Fruit fly (Drosophila melanogaster): Measurements from ENCODE around the gene Klp3A.
A peak's percentile ranks its signal among the peaks of the same experiment; 100 is the strongest.

The Klp3A gene

DNA sequence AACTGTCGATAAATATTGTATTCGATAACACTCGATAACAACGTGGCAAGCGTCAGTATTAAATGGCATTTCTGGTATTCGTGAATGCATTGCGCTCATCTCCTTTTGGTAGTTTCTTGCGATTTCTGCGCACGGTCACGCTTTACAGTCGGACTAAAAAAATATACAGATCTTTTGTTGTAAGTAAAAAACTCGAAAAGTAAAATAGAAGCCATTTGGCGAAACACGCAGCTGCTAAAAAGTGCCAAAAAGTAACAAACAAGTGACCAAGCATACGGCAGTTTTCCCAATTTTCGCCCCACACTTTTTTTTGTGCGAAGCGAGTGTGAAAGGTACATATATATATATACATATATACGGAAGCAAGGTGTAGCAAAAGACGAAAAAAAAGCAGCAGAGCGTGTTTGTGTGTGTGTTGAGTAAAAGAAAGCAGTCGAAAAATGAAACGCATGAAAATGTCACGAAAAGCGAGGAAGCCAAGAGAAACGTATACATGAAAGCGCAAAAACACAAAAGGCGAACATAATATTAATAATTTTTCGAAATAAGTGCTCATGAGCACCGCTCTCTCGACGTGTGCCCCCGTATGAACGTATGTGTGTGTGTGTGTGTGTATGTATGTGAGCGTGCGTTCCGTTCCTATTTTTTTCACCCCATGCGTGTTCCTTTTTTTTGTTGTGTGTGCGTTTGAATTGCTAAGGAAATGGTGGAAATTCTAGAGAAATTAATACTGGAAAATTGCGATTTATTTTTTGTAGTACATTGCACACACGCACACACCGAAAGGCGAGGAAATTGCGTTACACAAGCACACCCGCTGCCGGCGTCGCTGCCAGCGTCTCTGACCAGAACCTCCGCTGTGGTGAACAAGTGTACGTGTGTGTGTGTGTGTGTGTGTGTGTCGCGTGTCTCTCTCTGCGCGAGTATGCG is 30.3 kb upstream of the Klp3A start, which contains the start of gene sgg (continued):
- TF ChIP-seq CG9797 (GFP tag; optimal IDR thresholded peaks at IDR 0.05), result peak; percentile 91
- no peak for TF ChIP-seq CG15479 (GFP tag; optimal IDR thresholded peaks at IDR 0.05)
- TF ChIP-seq CG14710 (tag; optimal IDR thresholded peaks at IDR 0.05), result peak; percentile 44
- TF ChIP-seq CG9727 (GFP tag; optimal IDR thresholded peaks at IDR 0.05), result no peak
- peak; percentile 22; the same call in 1 of the 2 replicates for TF ChIP-seq bbx (GFP tag; IDR thresholded peaks at IDR 0.05; ENCODE audit: partially characterized antibody)
- peak; percentile 93 for TF ChIP-seq CG8478 (optimal IDR thresholded peaks at IDR 0.05)
- no peak for TF ChIP-seq cato (GFP tag; optimal IDR thresholded peaks at IDR 0.05; ENCODE audit: borderline replicate concordance)
- no peak for TF ChIP-seq CG8388 (GFP tag; optimal IDR thresholded peaks at IDR 0.05)
- TF ChIP-seq gfzf (GFP tag; optimal IDR thresholded peaks at IDR 0.05), result peak; percentile 89
- no peak for TF ChIP-seq Fer2 (tag; optimal IDR thresholded peaks at IDR 0.05)
- no peak for TF ChIP-seq Bdp1 (GFP tag; optimal IDR thresholded peaks at IDR 0.05)
- TF ChIP-seq CG8290 (GFP tag; optimal IDR thresholded peaks at IDR 0.05), result no peak
- no peak for TF ChIP-seq CG8290 (tag; optimal IDR thresholded peaks at IDR 0.05)
- TF ChIP-seq fru (optimal IDR thresholded peaks at IDR 0.05), result no peak
- TF ChIP-seq CG2875 (GFP tag; optimal IDR thresholded peaks at IDR 0.05), result no peak
- TF ChIP-seq Ets65A (GFP tag), result no peak
- TF ChIP-seq CG18011 (GFP tag; optimal IDR thresholded peaks at IDR 0.05), result no peak
- peak; percentile 38 for TF ChIP-seq HmgZ (tag; optimal IDR thresholded peaks at IDR 0.05)
- TF ChIP-seq ewg (GFP tag; optimal IDR thresholded peaks at IDR 0.05), result no peak
- no peak for TF ChIP-seq ci (GFP tag; IDR thresholded peaks at IDR 0.05)
- no peak for TF ChIP-seq Rx (GFP tag; IDR thresholded peaks at IDR 0.05)
- TF ChIP-seq ttk (GFP tag; IDR thresholded peaks at IDR 0.05), result no peak
- no peak for TF ChIP-seq Dek (tag; optimal IDR thresholded peaks at IDR 0.05)
- no peak for TF ChIP-seq ind (GFP tag; optimal IDR thresholded peaks at IDR 0.05)
- no peak for TF ChIP-seq Doc3 (GFP tag; IDR thresholded peaks at IDR 0.05; ENCODE audit: partially characterized antibody)
- TF ChIP-seq CG2712 (tag; optimal IDR thresholded peaks at IDR 0.05), result peak; percentile 2
- no peak for TF ChIP-seq CG16813 (GFP tag; IDR thresholded peaks at IDR 0.05; ENCODE audit: partially characterized antibody)
- no peak for TF ChIP-seq HHEX (GFP tag; optimal IDR thresholded peaks at IDR 0.05)
- no peak for TF ChIP-seq cwo (GFP tag; optimal IDR thresholded peaks at IDR 0.05)
- TF ChIP-seq Meics (GFP tag; optimal IDR thresholded peaks at IDR 0.05), result no peak
- TF ChIP-seq PHDP (tag; optimal IDR thresholded peaks at IDR 0.05), result no peak
- no peak for TF ChIP-seq CG6813 (GFP tag; optimal IDR thresholded peaks at IDR 0.05)
- no peak for TF ChIP-seq CG9817 (tag; optimal IDR thresholded peaks at IDR 0.05)
- TF ChIP-seq CG10267 (tag; optimal IDR thresholded peaks at IDR 0.05), result peak; percentile 37
- no peak for TF ChIP-seq H2.0 (GFP tag; IDR thresholded peaks at IDR 0.05)
- peak; percentile 49 for TF ChIP-seq CG13287 (GFP tag; IDR thresholded peaks at IDR 0.05; ENCODE audit: partially characterized antibody)
- no peak for TF ChIP-seq kay (GFP tag; optimal IDR thresholded peaks at IDR 0.05)
- no peak for TF ChIP-seq CG33213 (GFP tag; optimal IDR thresholded peaks at IDR 0.05)
- TF ChIP-seq slbo (GFP tag; IDR thresholded peaks at IDR 0.05), result no peak
- TF ChIP-seq Myb (GFP tag; optimal IDR thresholded peaks at IDR 0.05), result peak; percentile 93
- peak; percentile 9; the same call in 1 of the 3 replicates for TF ChIP-seq row (GFP tag; IDR thresholded peaks at IDR 0.05)
- TF ChIP-seq run (tag; optimal IDR thresholded peaks at IDR 0.05), result no peak
- peak; percentile 77 for TF ChIP-seq sqz (GFP tag; optimal IDR thresholded peaks at IDR 0.05)
- TF ChIP-seq phol (tag; optimal IDR thresholded peaks at IDR 0.05), result peak; percentile 53
- no peak for TF ChIP-seq CG3838 (GFP tag; optimal IDR thresholded peaks at IDR 0.05)
- TF ChIP-seq fd96Cb (tag; optimal IDR thresholded peaks at IDR 0.05), result no peak
- TF ChIP-seq stwl (tag; optimal IDR thresholded peaks at IDR 0.05), result peak; percentile 71
- no peak for TF ChIP-seq CG14014 (GFP tag; IDR thresholded peaks at IDR 0.05)
- no peak for TF ChIP-seq da (GFP tag; optimal IDR thresholded peaks at IDR 0.05)

Data from whole organism, embryonic.